Fruit fly (Drosophila melanogaster) whole organism, embryonic: Measurements from ENCODE around the gene kat-60L1.

Experiments
- Adf1 ChIP-seq: fragments of 200-800 bp; sonication (Bioruptor generic); IDR thresholded peaks from 2 replicates; pipeline ENCODE4 v1.3.6; 2022; ENCODE audit warnings: missing biosample characterization, missing genetic modification characterization
- Atf3 ChIP-seq: fragments of 200-800 bp; sonication (Bioruptor generic); optimal IDR thresholded peaks from 3 replicates; lab custom pipeline; 2016; ENCODE audit warnings: missing biosample characterization, missing genetic modification characterization
- CG10366 ChIP-seq: fragments of 200-800 bp; sonication (Bioruptor generic); IDR thresholded peaks from 2 replicates; pipeline ENCODE4 v1.3.6; 2022; ENCODE audit warnings: missing biosample characterization, missing genetic modification characterization
- CG11398 ChIP-seq: fragments of 200-800 bp; sonication (Bioruptor generic); optimal IDR thresholded peaks from 2 replicates; lab custom pipeline; 2016; ENCODE audit warnings: missing biosample characterization, missing genetic modification characterization
- CG12104 ChIP-seq: fragments of 200-800 bp; sonication (Bioruptor generic); optimal IDR thresholded peaks from 3 replicates; lab custom pipeline; 2016; ENCODE audit warnings: missing biosample characterization, missing genetic modification characterization
- CG12155 ChIP-seq: fragments of 200-800 bp; sonication (Bioruptor generic); optimal IDR thresholded peaks from 3 replicates; lab custom pipeline; 2016; ENCODE audit warnings: missing biosample characterization, missing genetic modification characterization
- CG12219 ChIP-seq: fragments of 200-800 bp; sonication (Bioruptor generic); optimal IDR thresholded peaks from 3 replicates; lab custom pipeline; 2018; ENCODE audit warnings: missing biosample characterization, mild to moderate bottlenecking, missing genetic modification characterization
- CG1233 ChIP-seq: fragments of 200-800 bp; sonication (Bioruptor generic); optimal IDR thresholded peaks from 4 replicates; lab custom pipeline; 2018; ENCODE audit warnings: missing biosample characterization, mild to moderate bottlenecking, missing genetic modification characterization
- CG13624 ChIP-seq: fragments of 200-800 bp; sonication (Bioruptor generic); optimal IDR thresholded peaks from 2 replicates; lab custom pipeline; 2016; ENCODE audit warnings: missing biosample characterization, missing genetic modification characterization
- CG13894 ChIP-seq: fragments of 200-800 bp; sonication (Bioruptor generic); optimal IDR thresholded peaks from 3 replicates; lab custom pipeline; 2018; ENCODE audit warnings: missing biosample characterization, mild to moderate bottlenecking, missing genetic modification characterization, moderate library complexity
- CG14667 ChIP-seq: fragments of 200-800 bp; sonication (Bioruptor generic); IDR thresholded peaks from 2 replicates; pipeline ENCODE4 v1.3.6; 2022; ENCODE audit warnings: missing biosample characterization, missing genetic modification characterization
- CG14860 ChIP-seq: fragments of 200-800 bp; sonication (Bioruptor generic); IDR thresholded peaks from 3 replicates; pipeline ENCODE4 v1.3.6; 2022; ENCODE audit warnings: missing biosample characterization, missing genetic modification characterization; ENCODE audit not compliant: partially characterized antibody
- CG14965 ChIP-seq: fragments of 200-800 bp; sonication (Bioruptor generic); optimal IDR thresholded peaks from 2 replicates; lab custom pipeline; 2016; ENCODE audit warnings: missing biosample characterization, missing genetic modification characterization, borderline replicate concordance
- CG2120 ChIP-seq: fragments of 200-800 bp; sonication (Bioruptor generic); optimal IDR thresholded peaks from 3 replicates; lab custom pipeline; 2016; ENCODE audit warnings: missing biosample characterization, missing genetic modification characterization
- CG34376 ChIP-seq: fragments of 200-800 bp; sonication (Bioruptor generic); optimal IDR thresholded peaks from 2 replicates; lab custom pipeline; 2018; ENCODE audit warnings: missing biosample characterization, mild to moderate bottlenecking, missing genetic modification characterization
- CG3847 ChIP-seq: fragments of 200-800 bp; sonication (Bioruptor generic); IDR thresholded peaks from 2 replicates; pipeline ENCODE4 v1.3.6; 2022; ENCODE audit warnings: missing biosample characterization, missing genetic modification characterization
- CG42726 ChIP-seq: fragments of 200-800 bp; sonication (Bioruptor generic); IDR thresholded peaks from 2 replicates; pipeline ENCODE4 v1.3.6; 2022; ENCODE audit warnings: missing biosample characterization, missing genetic modification characterization; ENCODE audit not compliant: partially characterized antibody
- CG4854 ChIP-seq: fragments of 200-800 bp; sonication (Bioruptor generic); optimal IDR thresholded peaks from 2 replicates; lab custom pipeline; 2016; ENCODE audit warnings: missing biosample characterization, missing genetic modification characterization, inconsistent platforms
- CG5245 ChIP-seq: fragments of 200-800 bp; sonication (Bioruptor generic); optimal IDR thresholded peaks from 3 replicates; lab custom pipeline; 2016; ENCODE audit warnings: missing biosample characterization, missing genetic modification characterization
- CG6272 ChIP-seq: fragments of 200-800 bp; sonication (Bioruptor generic); IDR thresholded peaks from 2 replicates; pipeline ENCODE4 v1.3.6; 2022; ENCODE audit warnings: missing biosample characterization, missing genetic modification characterization
- CG6689 ChIP-seq: fragments of 200-800 bp; sonication (Bioruptor generic); IDR thresholded peaks from 2 replicates; pipeline ENCODE4 v1.3.6; 2022; ENCODE audit warnings: missing biosample characterization, missing genetic modification characterization
- CG7987 ChIP-seq: fragments of 200-800 bp; sonication (Bioruptor generic); optimal IDR thresholded peaks from 2 replicates; lab custom pipeline; 2018; ENCODE audit warnings: missing biosample characterization, mild to moderate bottlenecking, missing genetic modification characterization, moderate library complexity
- CG8290 ChIP-seq, 3 experiments: fragments of 200-800 bp; sonication (Bioruptor generic); optimal IDR thresholded peaks; 2 replicates each; lab custom pipeline; 2016 to 2019; ENCODE audit warnings: missing biosample characterization in 3 of 3, missing genetic modification characterization in 3 of 3, mild to moderate bottlenecking in 2 of 3, moderate library complexity in 1 of 3
- CG9215 ChIP-seq: fragments of 200-800 bp; sonication (Bioruptor generic); IDR thresholded peaks from 2 replicates; pipeline ENCODE4 v1.3.6; 2022; ENCODE audit warnings: missing biosample characterization, missing genetic modification characterization
- CG9876 ChIP-seq: fragments of 200-800 bp; sonication (Bioruptor generic); optimal IDR thresholded peaks from 2 replicates; lab custom pipeline; 2016; ENCODE audit warnings: missing biosample characterization, missing genetic modification characterization
- Drgx ChIP-seq: fragments of 200-800 bp; sonication (Bioruptor generic); IDR thresholded peaks from 2 replicates; pipeline ENCODE4 v1.3.6; 2022; ENCODE audit warnings: missing biosample characterization, missing genetic modification characterization
- Gsc ChIP-seq: fragments of 200-800 bp; sonication (Bioruptor generic); IDR thresholded peaks from 2 replicates; pipeline ENCODE4 v1.3.6; 2022; ENCODE audit warnings: missing biosample characterization, missing genetic modification characterization
- HLH3B ChIP-seq: fragments of 200-800 bp; sonication (Bioruptor generic); IDR thresholded peaks from 2 replicates; pipeline ENCODE4 v1.3.6; 2022; ENCODE audit warnings: missing biosample characterization, missing genetic modification characterization
- Hand ChIP-seq: fragments of 200-800 bp; sonication (Bioruptor generic); optimal IDR thresholded peaks from 2 replicates; lab custom pipeline; 2017; ENCODE audit warnings: mild to moderate bottlenecking, missing biosample characterization, missing genetic modification reagents, missing genetic modification characterization
- Jarid2 ChIP-seq: fragments of 200-800 bp; sonication (Bioruptor generic); optimal IDR thresholded peaks from 3 replicates; lab custom pipeline; 2017; ENCODE audit warnings: mild to moderate bottlenecking, missing biosample characterization, missing genetic modification reagents, missing genetic modification characterization
- Lpt ChIP-seq: fragments of >200 bp; optimal IDR thresholded peaks from 2 replicates; lab custom pipeline; 2018; ENCODE audit warnings: missing biosample characterization, missing genetic modification characterization
- Poxn ChIP-seq: fragments of 200-800 bp; sonication (Bioruptor generic); IDR thresholded peaks from 2 replicates; pipeline ENCODE4 v1.3.6; 2022; ENCODE audit warnings: missing biosample characterization, missing genetic modification characterization
- Side ChIP-seq: fragments of 200-800 bp; sonication (Bioruptor generic); optimal IDR thresholded peaks from 2 replicates; lab custom pipeline; 2016; ENCODE audit warnings: missing biosample characterization, missing genetic modification characterization
- Vsx1 ChIP-seq: fragments of 200-800 bp; sonication (Bioruptor generic); optimal IDR thresholded peaks from 2 replicates; lab custom pipeline; 2017; ENCODE audit warnings: missing biosample characterization, mild to moderate bottlenecking, missing genetic modification characterization, missing genetic modification reagents
- cg ChIP-seq: fragments of 200-800 bp; sonication (Bioruptor generic); optimal IDR thresholded peaks from 3 replicates; lab custom pipeline; 2019; ENCODE audit warnings: missing biosample characterization, mild to moderate bottlenecking, missing genetic modification characterization, moderate library complexity
- crc ChIP-seq: fragments of 200-800 bp; sonication (Bioruptor generic); optimal IDR thresholded peaks from 2 replicates; lab custom pipeline; 2016; ENCODE audit warnings: missing biosample characterization, missing genetic modification characterization
- danr ChIP-seq: fragments of 200-800 bp; sonication (Bioruptor generic); IDR thresholded peaks from 2 replicates; pipeline ENCODE4 v1.3.6; 2022; ENCODE audit warnings: missing biosample characterization, missing genetic modification characterization
- esg ChIP-seq: fragments of 200-800 bp; sonication (Bioruptor generic); conservative IDR thresholded peaks from 2 replicates; pipeline ENCODE4 v1.3.6; 2022; ENCODE audit warnings: missing biosample characterization, missing genetic modification characterization
- exex ChIP-seq: fragments of 200-800 bp; sonication (Bioruptor generic); optimal IDR thresholded peaks from 4 replicates; lab custom pipeline; 2018; ENCODE audit warnings: missing biosample characterization, mild to moderate bottlenecking, missing genetic modification characterization, moderate library complexity
- mirr ChIP-seq: fragments of 200-800 bp; sonication (Bioruptor generic); optimal IDR thresholded peaks from 3 replicates; lab custom pipeline; 2018; ENCODE audit warnings: missing biosample characterization, mild to moderate bottlenecking, missing genetic modification characterization
- peb ChIP-seq: fragments of 200-800 bp; sonication (Bioruptor generic); IDR thresholded peaks from 2 replicates; pipeline ENCODE4 v1.3.6; 2022; ENCODE audit warnings: missing biosample characterization, missing genetic modification characterization
- pzg ChIP-seq: fragments of 200-800 bp; sonication (Bioruptor generic); optimal IDR thresholded peaks from 3 replicates; lab custom pipeline; 2018; ENCODE audit warnings: missing biosample characterization, mild to moderate bottlenecking, missing genetic modification characterization, moderate library complexity
- ranshi ChIP-seq: fragments of 200-800 bp; sonication (Bioruptor generic); IDR thresholded peaks from 2 replicates; pipeline ENCODE4 v1.3.6; 2022; ENCODE audit warnings: missing biosample characterization, missing genetic modification characterization
- row ChIP-seq: fragments of 200-800 bp; sonication (Bioruptor generic); IDR thresholded peaks from 3 replicates; pipeline ENCODE4 v1.3.6; 2022; ENCODE audit warnings: missing biosample characterization, missing genetic modification characterization
- schlank ChIP-seq: fragments of 200-800 bp; sonication (Bioruptor generic); optimal IDR thresholded peaks from 2 replicates; lab custom pipeline; 2018; ENCODE audit warnings: missing biosample characterization, mild to moderate bottlenecking, missing genetic modification characterization
- scrt ChIP-seq: fragments of 200-800 bp; sonication (Bioruptor generic); optimal IDR thresholded peaks from 2 replicates; lab custom pipeline; 2018; ENCODE audit warnings: missing biosample characterization, mild to moderate bottlenecking, missing genetic modification characterization, moderate library complexity
- sima ChIP-seq: fragments of 200-800 bp; sonication (Bioruptor generic); optimal IDR thresholded peaks from 2 replicates; lab custom pipeline; 2016; ENCODE audit warnings: missing biosample characterization, missing genetic modification characterization
- sug ChIP-seq: fragments of 200-800 bp; optimal IDR thresholded peaks from 2 replicates; lab custom pipeline; 2019; ENCODE audit warnings: missing biosample characterization, mild to moderate bottlenecking, missing genetic modification characterization, moderate library complexity
- twi ChIP-seq: fragments of 200-800 bp; optimal IDR thresholded peaks from 2 replicates; lab custom pipeline; 2019; ENCODE audit warnings: missing biosample characterization, mild to moderate bottlenecking, missing genetic modification characterization, moderate library complexity
- zen2 ChIP-seq: fragments of 200-800 bp; sonication (Bioruptor generic); IDR thresholded peaks from 3 replicates; pipeline ENCODE4 v1.3.6; 2022; ENCODE audit warnings: missing biosample characterization, missing genetic modification characterization; ENCODE audit not compliant: partially characterized antibody

kat-60L1 gene

DNA sequence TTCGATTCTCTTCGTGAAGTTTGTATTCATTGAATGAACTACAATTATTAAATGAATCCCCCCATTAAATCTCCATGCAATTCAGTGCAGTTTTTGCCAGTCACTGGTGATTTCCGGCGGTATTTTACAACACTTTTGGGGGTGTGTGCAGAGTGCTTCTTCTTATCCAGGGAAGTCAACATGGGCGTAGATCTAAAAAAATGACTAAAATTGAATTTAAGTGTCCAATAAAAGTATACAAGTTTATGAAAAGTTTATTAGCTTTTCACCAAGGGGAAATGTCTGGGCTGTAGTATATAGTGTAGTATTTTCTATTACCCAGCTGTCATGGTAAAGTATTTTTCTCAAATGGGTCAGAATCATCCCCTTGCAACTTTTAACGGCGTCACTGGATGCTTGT lies 9.9 kb downstream of the kat-60L1 start, which contains the start of gene Hpf1 (continued):
- TF ChIP-seq CG34376 (GFP tag; lab: Kevin White, UChicago): peak; percentile 98
- TF ChIP-seq Atf3 (GFP tag; lab: Kevin White, UChicago): peak; percentile 98
- TF ChIP-seq CG8290 (GFP tag; optimal IDR thresholded peaks at IDR 0.05; lab: Kevin White, UChicago): peak; percentile 92
- TF ChIP-seq CG8290 (tag; optimal IDR thresholded peaks at IDR 0.05; lab: Kevin White, UChicago): peak; percentile 82 to 98
- TF ChIP-seq CG13894 (tag; lab: Kevin White, UChicago): peak; percentile 98
- peak; percentile 98 for TF ChIP-seq CG3847
- peak; percentile 84 for TF ChIP-seq Jarid2
- peak; percentile 97 for TF ChIP-seq HLH3B (GFP tag; lab: Robert Waterston, UW)
- TF ChIP-seq CG9876 (GFP tag; lab: Kevin White, UChicago): peak; percentile 97
- peak; percentile 96 for TF ChIP-seq CG14667 (GFP tag; lab: Robert Waterston, UW)
- peak; percentile 98 for TF ChIP-seq CG6272 (GFP tag; lab: Robert Waterston, UW)
- TF ChIP-seq CG13624 (GFP tag; lab: Kevin White, UChicago): peak; percentile 99
- TF ChIP-seq Side (GFP tag; lab: Kevin White, UChicago): peak; percentile 98
- peak; percentile 93 for TF ChIP-seq scrt (GFP tag; lab: Kevin White, UChicago)
- peak; percentile 92 for TF ChIP-seq exex (tag; lab: Kevin White, UChicago)
- TF ChIP-seq Hand: peak; percentile 96
- peak; percentile 94 for TF ChIP-seq sima (GFP tag; lab: Kevin White, UChicago)
- TF ChIP-seq mirr: peak; percentile 99
- TF ChIP-seq schlank (tag; lab: Kevin White, UChicago): peak; percentile 98
- TF ChIP-seq CG14860: no peak
- TF ChIP-seq danr (GFP tag; lab: Robert Waterston, UW): peak; percentile 97
- peak; percentile 88 for TF ChIP-seq CG14965 (GFP tag; lab: Kevin White, UChicago)
- TF ChIP-seq crc (GFP tag; lab: Kevin White, UChicago): peak; percentile 97
- TF ChIP-seq Lpt (GFP tag; lab: Kevin White, UChicago): no peak
- TF ChIP-seq pzg (GFP tag; lab: Kevin White, UChicago): peak; percentile 64
- TF ChIP-seq CG10366: peak; percentile 97
- peak; percentile 96 for TF ChIP-seq peb (GFP tag; lab: Robert Waterston, UW)
- TF ChIP-seq CG4854: peak; percentile 96
- TF ChIP-seq zen2 (GFP tag; lab: Robert Waterston, UW): no peak
- peak; percentile 95 for TF ChIP-seq CG7987
- peak; percentile 98 for TF ChIP-seq esg
- peak; percentile 98 for TF ChIP-seq CG6689
- peak; percentile 95 for TF ChIP-seq Poxn (GFP tag; lab: Robert Waterston, UW)
- TF ChIP-seq CG5245: peak; percentile 97
- peak; percentile 98 for TF ChIP-seq ranshi
- TF ChIP-seq CG9215 (GFP tag; lab: Robert Waterston, UW): peak; percentile 97
- TF ChIP-seq CG12219 (GFP tag; lab: Kevin White, UChicago): peak; percentile 98
- TF ChIP-seq CG1233: peak; percentile 97
- peak; percentile 92 for TF ChIP-seq Gsc
- no peak for TF ChIP-seq cg
- peak; percentile 98 for TF ChIP-seq Drgx
- peak; percentile 95 for TF ChIP-seq CG12104 (GFP tag; lab: Kevin White, UChicago)
- TF ChIP-seq CG12155 (GFP tag; lab: Kevin White, UChicago): peak; percentile 98
- peak; percentile 94 for TF ChIP-seq twi (tag; lab: Kevin White, UChicago)
- peak; percentile 99 for TF ChIP-seq CG2120 (GFP tag; lab: Kevin White, UChicago)
- peak; percentile 94 for TF ChIP-seq Vsx1 (GFP tag; lab: Kevin White, UChicago)
- peak; percentile 97 for TF ChIP-seq sug (tag; lab: Kevin White, UChicago)
- 0 out of 2 replicates have a peak, but pooled peaks have one; percentile 29 for TF ChIP-seq CG42726 (GFP tag; lab: Robert Waterston, UW)
- TF ChIP-seq row (GFP tag; lab: Robert Waterston, UW): peak; percentile 99
- peak; percentile 98 for TF ChIP-seq CG11398 (GFP tag; lab: Kevin White, UChicago)
- peak; percentile 84 for TF ChIP-seq Adf1 (GFP tag; lab: Robert Waterston, UW)
